Fruit fly (Drosophila melanogaster) Kc167 (cell line): ENCODE data around the gene Shaw.

Experiments used
- Myc ChIP-seq: fragments of >200 bp; optimal IDR thresholded peaks from 2 replicates; lab custom pipeline; 2017; ENCODE audit warnings: missing external identifiers
- Sin3A ChIP-seq: fragments of >200 bp; optimal IDR thresholded peaks from 2 replicates; lab custom pipeline; 2018; ENCODE audit warnings: missing external identifiers
- h ChIP-seq: fragments of >200 bp; optimal IDR thresholded peaks from 3 replicates; lab custom pipeline; 2018; ENCODE audit warnings: missing external identifiers
- insv ChIP-seq: fragments of >200 bp; optimal IDR thresholded peaks from 3 replicates; lab custom pipeline; 2018; ENCODE audit warnings: missing external identifiers
- psq ChIP-seq: fragments of >200 bp; optimal IDR thresholded peaks from 2 replicates; lab custom pipeline; 2017; ENCODE audit warnings: missing external identifiers
- ttk ChIP-seq: sonication (Bioruptor generic); optimal IDR thresholded peaks from 2 replicates; lab custom pipeline; 2017; ENCODE audit warnings: missing external identifiers

Gene Shaw

DNA sequence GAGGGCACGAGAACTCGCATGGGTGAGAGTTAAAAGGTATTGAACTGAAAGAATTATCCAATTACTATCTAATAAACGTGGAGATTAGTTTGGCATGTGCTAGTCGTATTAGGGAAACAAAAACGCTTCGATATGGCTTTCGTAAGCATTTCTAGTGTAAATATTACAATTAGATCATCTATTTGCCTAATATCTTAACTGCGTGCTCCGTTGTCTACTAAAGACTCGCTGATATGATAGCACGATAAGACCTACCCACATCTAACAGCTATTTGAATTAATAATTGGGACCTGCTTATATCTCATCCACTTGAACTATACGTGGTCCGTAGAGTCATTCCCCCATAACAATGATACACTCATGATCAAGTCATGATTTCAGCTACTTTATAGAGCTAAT lies 59.5 kb downstream of the Shaw start:
- TF ChIP-seq Sin3A (no peak), h (lab: Kevin White, UChicago) (no peak), insv (lab: Kevin White, UChicago) (no peak), psq (lab: Kevin White, UChicago) (no peak), ttk (lab: Kevin White, UChicago) (no peak), Myc (no peak)

DNA sequence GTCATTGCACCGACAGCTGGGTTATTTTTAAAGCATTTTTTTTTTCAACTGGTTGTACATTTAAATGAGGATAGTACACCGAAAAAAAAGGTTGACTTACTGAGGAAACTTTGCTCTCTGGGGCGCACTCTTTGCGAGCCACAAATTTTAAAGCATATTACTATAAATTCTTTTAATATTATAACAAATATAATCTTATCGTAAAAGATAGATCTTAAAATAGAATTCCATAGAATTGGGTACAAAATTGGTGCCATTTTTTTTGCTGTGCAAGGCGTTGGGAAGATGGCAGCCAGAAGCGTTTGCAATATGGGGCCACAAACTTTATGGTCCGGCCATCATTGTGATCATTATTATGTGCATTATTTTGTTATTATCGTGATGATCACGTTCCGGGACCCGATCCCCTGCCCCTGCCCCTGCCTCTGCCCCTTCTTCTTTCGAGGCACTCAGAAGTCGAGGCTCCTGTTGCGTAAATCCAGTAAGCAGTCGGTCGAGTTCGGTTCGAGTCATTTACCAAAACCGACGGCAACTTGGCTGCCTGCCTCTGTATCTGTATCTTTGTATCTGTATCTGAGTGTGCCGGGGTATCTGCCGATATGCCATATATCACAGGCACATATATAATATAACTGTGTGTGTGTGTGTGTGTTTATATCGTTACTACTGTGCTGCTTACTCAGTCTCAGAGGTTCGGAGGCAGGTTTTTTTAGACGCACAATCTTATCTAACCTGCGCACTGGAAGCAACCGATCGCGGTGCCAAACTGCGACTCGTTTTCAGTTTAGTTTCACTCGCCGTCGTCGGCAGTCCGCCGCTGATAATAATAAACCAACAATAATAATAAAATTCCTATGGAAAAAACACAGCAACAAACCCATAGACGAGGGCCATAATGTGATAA lies 60.4 kb downstream of the Shaw start:
- TF ChIP-seq Sin3A (no peak), psq (lab: Kevin White, UChicago) (no peak), Myc (no peak), insv (lab: Kevin White, UChicago) (no peak), h (lab: Kevin White, UChicago) (no peak), ttk (lab: Kevin White, UChicago) (no peak)
